Fruit fly (Drosophila melanogaster) whole organism, embryonic: ENCODE data around the gene Ank2.

ENCODE experiments used
- Abd-B ChIP-seq: fragments of 200-800 bp; sonication (Bioruptor generic); optimal IDR thresholded peaks from 2 replicates; lab custom pipeline; 2018; ENCODE audit warnings: missing biosample characterization, mild to moderate bottlenecking, missing genetic modification characterization, moderate library complexity
- B-H2 ChIP-seq: fragments of 200-800 bp; sonication (Bioruptor generic); optimal IDR thresholded peaks from 2 replicates; lab custom pipeline; 2018; ENCODE audit warnings: missing biosample characterization, mild to moderate bottlenecking, missing genetic modification characterization
- BtbVII ChIP-seq: fragments of 200-800 bp; sonication (Bioruptor generic); optimal IDR thresholded peaks from 3 replicates; lab custom pipeline; 2017; ENCODE audit warnings: missing biosample characterization, mild to moderate bottlenecking, missing genetic modification characterization
- CG10274 ChIP-seq: fragments of 200-800 bp; sonication (Bioruptor generic); optimal IDR thresholded peaks from 3 replicates; lab custom pipeline; 2017; ENCODE audit warnings: missing biosample characterization, mild to moderate bottlenecking, missing genetic modification characterization
- CG10431 ChIP-seq: fragments of 200-800 bp; sonication (Bioruptor generic); optimal IDR thresholded peaks from 3 replicates; lab custom pipeline; 2018; ENCODE audit warnings: missing biosample characterization, mild to moderate bottlenecking, missing genetic modification characterization
- CG10979 ChIP-seq: fragments of 200-800 bp; sonication (Bioruptor generic); optimal IDR thresholded peaks from 2 replicates; lab custom pipeline; 2018; ENCODE audit warnings: missing biosample characterization, mild to moderate bottlenecking, missing genetic modification characterization, moderate library complexity
- CG12155 ChIP-seq: fragments of 200-800 bp; sonication (Bioruptor generic); optimal IDR thresholded peaks from 3 replicates; lab custom pipeline; 2016; ENCODE audit warnings: missing biosample characterization, missing genetic modification characterization
- CG12769 ChIP-seq: fragments of 200-800 bp; sonication (Bioruptor generic); optimal IDR thresholded peaks from 2 replicates; lab custom pipeline; 2019; ENCODE audit warnings: missing biosample characterization, mild to moderate bottlenecking, missing genetic modification characterization, moderate library complexity
- CG14014 ChIP-seq: fragments of 200-800 bp; sonication (Bioruptor generic); IDR thresholded peaks from 2 replicates; pipeline ENCODE4 v1.3.6; 2022; ENCODE audit warnings: missing biosample characterization, missing genetic modification characterization
- CG14710 ChIP-seq: fragments of 200-800 bp; sonication (Bioruptor generic); optimal IDR thresholded peaks from 3 replicates; lab custom pipeline; 2019; ENCODE audit warnings: missing biosample characterization, mild to moderate bottlenecking, missing genetic modification characterization, moderate library complexity
- CG15601 ChIP-seq: fragments of 200-800 bp; sonication (Bioruptor generic); optimal IDR thresholded peaks from 3 replicates; lab custom pipeline; 2019; ENCODE audit warnings: missing biosample characterization, mild to moderate bottlenecking, missing genetic modification characterization, moderate library complexity
- CG17612 ChIP-seq: fragments of 200-800 bp; sonication (Bioruptor generic); IDR thresholded peaks from 2 replicates; pipeline ENCODE4 v1.3.6; 2022; ENCODE audit warnings: missing biosample characterization, missing genetic modification characterization
- CG30431 ChIP-seq: fragments of 200-800 bp; sonication (Bioruptor generic); optimal IDR thresholded peaks from 2 replicates; lab custom pipeline; 2017; ENCODE audit warnings: missing biosample characterization, missing genetic modification characterization
- CG32772 ChIP-seq: fragments of 200-800 bp; sonication (Bioruptor generic); IDR thresholded peaks from 2 replicates; pipeline ENCODE4 v1.3.6; 2022; ENCODE audit warnings: missing biosample characterization, missing genetic modification characterization
- CG3281 ChIP-seq: fragments of 200-800 bp; sonication (Bioruptor generic); optimal IDR thresholded peaks from 3 replicates; lab custom pipeline; 2017; ENCODE audit warnings: missing biosample characterization, mild to moderate bottlenecking, missing genetic modification characterization
- CG4617 ChIP-seq: fragments of 200-800 bp; sonication (Bioruptor generic); optimal IDR thresholded peaks from 3 replicates; lab custom pipeline; 2016; ENCODE audit warnings: missing biosample characterization, missing genetic modification characterization, borderline replicate concordance
- CG4854 ChIP-seq: fragments of 200-800 bp; sonication (Bioruptor generic); optimal IDR thresholded peaks from 2 replicates; lab custom pipeline; 2016; ENCODE audit warnings: missing biosample characterization, missing genetic modification characterization, inconsistent platforms
- CG7271 ChIP-seq: fragments of 200-800 bp; sonication (Bioruptor generic); optimal IDR thresholded peaks from 2 replicates; lab custom pipeline; 2018; ENCODE audit warnings: missing biosample characterization, mild to moderate bottlenecking, missing genetic modification characterization, moderate library complexity
- CG7987 ChIP-seq: fragments of 200-800 bp; sonication (Bioruptor generic); optimal IDR thresholded peaks from 2 replicates; lab custom pipeline; 2018; ENCODE audit warnings: missing biosample characterization, mild to moderate bottlenecking, missing genetic modification characterization, moderate library complexity
- CTCF ChIP-seq: fragments of 200-800 bp; sonication (Bioruptor generic); optimal IDR thresholded peaks from 2 replicates; lab custom pipeline; 2017; ENCODE audit warnings: missing biosample characterization, mild to moderate bottlenecking, missing genetic modification characterization, moderate library complexity
- CoRest ChIP-seq: fragments of 200-800 bp; sonication (Bioruptor generic); optimal IDR thresholded peaks from 3 replicates; lab custom pipeline; 2018; ENCODE audit warnings: missing biosample characterization, mild to moderate bottlenecking, missing genetic modification characterization, moderate library complexity
- D ChIP-seq, 2 experiments: fragments of 200-800 bp in 1 of 2; fragments of >200 bp in 1 of 2; sonication (Bioruptor generic) in 1 of 2; optimal IDR thresholded peaks; 2 replicates in 1 of 2; 3 replicates in 1 of 2; lab custom pipeline; 2017; ENCODE audit warnings: mild to moderate bottlenecking in 1 of 2, missing biosample characterization in 1 of 2, missing genetic modification characterization in 1 of 2, missing genetic modification reagents in 1 of 2
- D19B ChIP-seq: fragments of 200-800 bp; sonication (Bioruptor generic); optimal IDR thresholded peaks from 2 replicates; lab custom pipeline; 2017; ENCODE audit warnings: missing biosample characterization, mild to moderate bottlenecking, missing genetic modification characterization
- ERR ChIP-seq: fragments of 200-800 bp; sonication (Bioruptor generic); optimal IDR thresholded peaks from 2 replicates; lab custom pipeline; 2016; ENCODE audit warnings: missing biosample characterization, missing genetic modification characterization
- Eip74EF ChIP-seq, 2 experiments: fragments of 200-800 bp in 1 of 2; fragments of >200 bp in 1 of 2; sonication (Bioruptor generic) in 1 of 2; optimal IDR thresholded peaks; 2 replicates each; lab custom pipeline; 2017 to 2019; ENCODE audit warnings: missing biosample characterization in 2 of 2, missing genetic modification characterization in 2 of 2, mild to moderate bottlenecking in 1 of 2, moderate library complexity in 1 of 2
- Hr78 ChIP-seq, 2 experiments: fragments of 200-800 bp in 1 of 2; fragments of >200 bp in 1 of 2; sonication (Bioruptor generic) in 1 of 2; optimal IDR thresholded peaks; 2 replicates each; lab custom pipeline; 2017 to 2019; ENCODE audit warnings: missing biosample characterization in 2 of 2, missing genetic modification characterization in 2 of 2, mild to moderate bottlenecking in 1 of 2, moderate library complexity in 1 of 2
- Oli ChIP-seq: fragments of 200-800 bp; sonication (Bioruptor generic); optimal IDR thresholded peaks from 2 replicates; lab custom pipeline; 2018; ENCODE audit warnings: missing biosample characterization, mild to moderate bottlenecking, missing genetic modification characterization, moderate library complexity
- Ptx1 ChIP-seq: fragments of 200-800 bp; sonication (Bioruptor generic); IDR thresholded peaks from 2 replicates; pipeline ENCODE4 v1.3.6; 2022; ENCODE audit warnings: missing biosample characterization, missing genetic modification characterization
- Rfx ChIP-seq: fragments of 200-800 bp; sonication (Bioruptor generic); IDR thresholded peaks from 2 replicates; pipeline ENCODE4 v1.3.6; 2022; ENCODE audit warnings: missing biosample characterization, missing genetic modification characterization
- Sox102F ChIP-seq: fragments of 200-800 bp; sonication (Bioruptor generic); optimal IDR thresholded peaks from 2 replicates; lab custom pipeline; 2018; ENCODE audit warnings: missing biosample characterization, mild to moderate bottlenecking, missing genetic modification characterization, moderate library complexity
- Ssrp ChIP-seq: fragments of 200-800 bp; sonication (Bioruptor generic); optimal IDR thresholded peaks from 2 replicates; lab custom pipeline; 2018; ENCODE audit warnings: missing biosample characterization, mild to moderate bottlenecking, missing genetic modification characterization, moderate library complexity
- TFAM ChIP-seq: fragments of 200-800 bp; sonication (Bioruptor generic); optimal IDR thresholded peaks from 2 replicates; lab custom pipeline; 2017; ENCODE audit warnings: missing biosample characterization, missing genetic modification characterization, inconsistent platforms
- YL-1 ChIP-seq: fragments of 200-800 bp; sonication (Bioruptor generic); optimal IDR thresholded peaks from 3 replicates; lab custom pipeline; 2017; ENCODE audit warnings: missing biosample characterization, mild to moderate bottlenecking, missing genetic modification characterization
- ap ChIP-seq: fragments of 200-800 bp; sonication (Bioruptor generic); IDR thresholded peaks from 2 replicates; pipeline ENCODE4 v1.3.6; 2022; ENCODE audit warnings: missing biosample characterization, missing genetic modification characterization
- ara ChIP-seq: fragments of 200-800 bp; sonication (Bioruptor generic); IDR thresholded peaks from 2 replicates; pipeline ENCODE4 v1.3.6; 2022; ENCODE audit warnings: missing biosample characterization, missing genetic modification characterization
- bigmax ChIP-seq: fragments of 200-800 bp; sonication (Bioruptor generic); optimal IDR thresholded peaks from 2 replicates; lab custom pipeline; 2018; ENCODE audit warnings: missing biosample characterization, mild to moderate bottlenecking, missing genetic modification characterization
- br ChIP-seq: fragments of >200 bp; optimal IDR thresholded peaks from 2 replicates; lab custom pipeline; 2017
- caup ChIP-seq: fragments of 200-800 bp; sonication (Bioruptor generic); optimal IDR thresholded peaks from 3 replicates; lab custom pipeline; 2017; ENCODE audit warnings: missing biosample characterization, mild to moderate bottlenecking, missing genetic modification characterization, moderate library complexity; ENCODE audit not compliant: severe bottlenecking
- dati ChIP-seq: fragments of 200-800 bp; sonication (Bioruptor generic); IDR thresholded peaks from 2 replicates; pipeline ENCODE4 v1.3.6; 2022; ENCODE audit warnings: missing biosample characterization, missing genetic modification characterization
- dm ChIP-seq: fragments of 200-800 bp; sonication (Bioruptor generic); optimal IDR thresholded peaks from 3 replicates; lab custom pipeline; 2016; ENCODE audit warnings: missing biosample characterization, missing genetic modification characterization
- dmrt99B ChIP-seq: fragments of 200-800 bp; sonication (Bioruptor generic); optimal IDR thresholded peaks from 2 replicates; lab custom pipeline; 2018; ENCODE audit warnings: missing biosample characterization, mild to moderate bottlenecking, missing genetic modification characterization, moderate library complexity
- eve ChIP-seq, 2 experiments: fragments of >200 bp; optimal IDR thresholded peaks; 2 replicates each; lab custom pipeline; 2017; ENCODE audit warnings: missing biosample characterization in 2 of 2, missing genetic modification characterization in 2 of 2
- gem ChIP-seq: fragments of 200-800 bp; sonication (Bioruptor generic); optimal IDR thresholded peaks from 2 replicates; lab custom pipeline; 2019; ENCODE audit warnings: missing biosample characterization, mild to moderate bottlenecking, missing genetic modification characterization, moderate library complexity
- kay ChIP-seq: fragments of 200-800 bp; sonication (Bioruptor generic); optimal IDR thresholded peaks from 2 replicates; lab custom pipeline; 2016; ENCODE audit warnings: missing biosample characterization, missing genetic modification characterization
- kni ChIP-seq: fragments of 200-800 bp; sonication (Bioruptor generic); optimal IDR thresholded peaks from 3 replicates; lab custom pipeline; 2017; ENCODE audit warnings: mild to moderate bottlenecking, missing biosample characterization, missing genetic modification reagents, missing genetic modification characterization
- nerfin-1 ChIP-seq: fragments of 200-800 bp; sonication (Bioruptor generic); optimal IDR thresholded peaks from 3 replicates; lab custom pipeline; 2019; ENCODE audit warnings: missing biosample characterization, mild to moderate bottlenecking, missing genetic modification characterization, moderate library complexity
- org-1 ChIP-seq: fragments of 200-800 bp; sonication (Bioruptor generic); optimal IDR thresholded peaks from 2 replicates; lab custom pipeline; 2017; ENCODE audit warnings: missing biosample characterization, missing genetic modification characterization
- repo ChIP-seq: fragments of 200-800 bp; sonication (Bioruptor generic); optimal IDR thresholded peaks from 2 replicates; lab custom pipeline; 2016; ENCODE audit warnings: missing biosample characterization, missing genetic modification characterization
- ssp ChIP-seq: fragments of 200-800 bp; sonication (Bioruptor generic); IDR thresholded peaks from 2 replicates; pipeline ENCODE4 v1.3.6; 2022; ENCODE audit warnings: missing biosample characterization, missing genetic modification characterization
- tin ChIP-seq: fragments of 200-800 bp; sonication (Bioruptor generic); optimal IDR thresholded peaks from 3 replicates; lab custom pipeline; 2016; ENCODE audit warnings: missing biosample characterization, missing genetic modification characterization
- yki ChIP-seq: fragments of >200 bp; optimal IDR thresholded peaks from 3 replicates; lab custom pipeline; 2018

The Ank2 gene

dm6 chr3L:7614226-7614625, 104.0 kb downstream of the Ank2 start (continued):
- TF ChIP-seq CG12769 (tag; lab: Kevin White, UChicago), result peak; percentile 29
- peak; percentile 69 for TF ChIP-seq Sox102F (GFP tag; lab: Kevin White, UChicago)
- TF ChIP-seq CG15601 (tag; lab: Kevin White, UChicago), result peak; percentile 21
- TF ChIP-seq CG14014 (GFP tag; lab: Robert Waterston, UW), result no peak
- TF ChIP-seq YL-1 (GFP tag; lab: Kevin White, UChicago), result no peak
- TF ChIP-seq dm, result no peak
- TF ChIP-seq CG7987, result no peak
- no peak for TF ChIP-seq CG10274 (GFP tag; lab: Kevin White, UChicago)
- no peak for TF ChIP-seq CG7271 (tag; lab: Kevin White, UChicago)
- TF ChIP-seq D19B (GFP tag; lab: Kevin White, UChicago), result no peak
- TF ChIP-seq gem (tag; lab: Kevin White, UChicago), result peak; percentile 72
- no peak for TF ChIP-seq bigmax (GFP tag; lab: Kevin White, UChicago)
- TF ChIP-seq org-1, result no peak
- no peak for TF ChIP-seq CG4854 (GFP tag; lab: Kevin White, UChicago)
- TF ChIP-seq Ssrp, result peak; percentile 53
- TF ChIP-seq dati (GFP tag; lab: Robert Waterston, UW), result no peak
- no peak for TF ChIP-seq CG10431 (GFP tag; lab: Kevin White, UChicago)
- TF ChIP-seq repo, result no peak
- TF ChIP-seq CG3281 (GFP tag; lab: Kevin White, UChicago), result no peak
- peak; percentile 41 for TF ChIP-seq CG14710 (tag; lab: Kevin White, UChicago)
- TF ChIP-seq kay (GFP tag; lab: Kevin White, UChicago), result no peak
- TF ChIP-seq TFAM (GFP tag; lab: Kevin White, UChicago), result no peak
- TF ChIP-seq CoRest (tag; lab: Kevin White, UChicago), result peak; percentile 50
- no peak for TF ChIP-seq CG4617 (GFP tag; lab: Kevin White, UChicago)
- TF ChIP-seq br (lab: Kevin White, UChicago), result no peak
- no peak for TF ChIP-seq D (optimal IDR thresholded peaks at IDR 0.05; lab: Kevin White, UChicago)
- peak; percentile 23 for TF ChIP-seq D (GFP tag; optimal IDR thresholded peaks at IDR 0.05; lab: Kevin White, UChicago)
- TF ChIP-seq tin, result peak; percentile 54
- no peak for TF ChIP-seq yki
- peak; percentile 3 for TF ChIP-seq CG12155 (GFP tag; lab: Kevin White, UChicago)
- no peak for TF ChIP-seq caup (GFP tag; lab: Kevin White, UChicago)
- peak; percentile 57 for TF ChIP-seq Oli (tag; lab: Kevin White, UChicago)
- no peak for TF ChIP-seq BtbVII
- peak; percentile 63 for TF ChIP-seq CG10979 (tag; lab: Kevin White, UChicago)
- TF ChIP-seq ssp (GFP tag; lab: Robert Waterston, UW), result peak; percentile 8; the same call in 1 of the 2 replicates
- peak; percentile 9 for TF ChIP-seq CG30431 (GFP tag; lab: Kevin White, UChicago)
- peak; percentile 68 for TF ChIP-seq dmrt99B (tag; lab: Kevin White, UChicago)
- no peak for TF ChIP-seq CG17612 (GFP tag; lab: Robert Waterston, UW)
- no peak for TF ChIP-seq Hr78 (GFP tag; optimal IDR thresholded peaks at IDR 0.05; lab: Kevin White, UChicago)
- TF ChIP-seq eve (GFP tag; optimal IDR thresholded peaks at IDR 0.05; lab: Kevin White, UChicago), result peak in 1 of 2 experiments; percentile 44
- peak; percentile 59 for TF ChIP-seq Ptx1
- peak; percentile 54; the same call in 1 of the 2 replicates for TF ChIP-seq Rfx (GFP tag; lab: Robert Waterston, UW)
- no peak for TF ChIP-seq CTCF
- 0 out of 2 replicates have a peak, but pooled peaks have one; percentile 25 for TF ChIP-seq CG32772 (GFP tag; lab: Robert Waterston, UW)
- no peak for TF ChIP-seq Eip74EF (GFP tag; optimal IDR thresholded peaks at IDR 0.05; lab: Kevin White, UChicago)
- TF ChIP-seq ap (GFP tag; lab: Robert Waterston, UW), result peak; percentile 15; the same call in 1 of the 2 replicates
- no peak for TF ChIP-seq kni (GFP tag; lab: Kevin White, UChicago)
- TF ChIP-seq Abd-B (GFP tag; lab: Kevin White, UChicago), result peak; percentile 37
- TF ChIP-seq B-H2 (GFP tag; lab: Kevin White, UChicago), result no peak
- TF ChIP-seq ERR (GFP tag; lab: Kevin White, UChicago), result no peak
- 0 out of 2 replicates have a peak, but pooled peaks have one; percentile 25 for TF ChIP-seq ara (GFP tag; lab: Robert Waterston, UW)
- no peak for TF ChIP-seq nerfin-1 (tag; lab: Kevin White, UChicago)
